Worm (Caenorhabditis elegans): ENCODE measurements around the gene gst-7.

DNA sequence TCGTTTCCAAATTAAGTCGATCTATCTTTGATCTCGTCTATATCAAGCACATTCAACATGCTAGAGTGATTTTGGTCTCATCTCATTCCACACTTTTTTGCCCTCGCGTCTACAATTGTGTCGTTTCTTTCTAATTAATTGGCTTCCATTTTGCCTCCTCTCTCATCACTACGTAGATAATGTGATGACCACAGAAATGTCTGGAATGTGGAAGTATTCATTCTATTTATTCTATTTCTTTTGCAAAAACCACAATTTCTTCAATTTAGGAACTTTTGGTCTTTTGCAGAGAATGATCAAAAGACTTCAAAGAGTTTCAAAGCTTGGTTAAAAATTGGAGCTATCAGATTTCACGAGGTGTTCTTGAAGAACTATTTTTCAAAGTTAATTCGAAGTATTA, 33.7 kb downstream of the gst-7 start:
- no peak for TF ChIP-seq snpc-4 (tag; optimal IDR thresholded peaks at IDR 0.05)
- TF ChIP-seq unc-39 (tag; optimal IDR thresholded peaks at IDR 0.05): no peak
- no peak for TF ChIP-seq tbx-2 (tag; optimal IDR thresholded peaks at IDR 0.05)
- no peak for TF ChIP-seq daf-12 (tag; optimal IDR thresholded peaks at IDR 0.05)
- no peak for TF ChIP-seq ama-1 (optimal IDR thresholded peaks at IDR 0.05)
- no peak for TF ChIP-seq fkh-10 (GFP tag; optimal IDR thresholded peaks at IDR 0.05)
- TF ChIP-seq nhr-11 (tag; optimal IDR thresholded peaks at IDR 0.05): no peak
- no peak for TF ChIP-seq mdl-1 (tag; optimal IDR thresholded peaks at IDR 0.05)
